Worm (Caenorhabditis elegans) whole organism, L4 larva: Measurements from ENCODE around the gene C08F1.11.

Source experiments
- ZK546.5 ChIP-seq, 2 experiments: sonication (generic microtip); optimal IDR thresholded peaks; 2 replicates each; lab custom pipeline; 2017; ENCODE audit warnings: missing biosample characterization in 2 of 2, missing genetic modification characterization in 2 of 2
- ama-1 ChIP-seq: fragments of 150-350 bp; optimal IDR thresholded peaks from 2 replicates; lab custom pipeline; 2014; ENCODE audit warnings: inconsistent platforms, mixed read lengths
- egl-43 ChIP-seq: fragments of 200-800 bp; sonication (Bioruptor generic); IDR thresholded peaks from 2 replicates; pipeline ENCODE4 v1.3.6; 2022; ENCODE audit warnings: missing genetic modification reagents, missing genetic modification characterization, missing compliant biosample characterization
- lim-7 ChIP-seq: fragments of 200-800 bp; sonication (Bioruptor generic); IDR thresholded peaks from 2 replicates; pipeline ENCODE4 v1.3.6; 2022; ENCODE audit warnings: missing genetic modification characterization, missing compliant biosample characterization
- mdl-1 ChIP-seq, 2 experiments: fragments of 150-350 bp in 1 of 2; sonication (generic microtip) in 1 of 2; optimal IDR thresholded peaks; 2 replicates each; lab custom pipeline; 2014 to 2017; ENCODE audit warnings: missing biosample characterization in 2 of 2, missing genetic modification characterization in 2 of 2
- nhr-42 ChIP-seq: fragments of 200-800 bp; sonication (Bioruptor generic); IDR thresholded peaks from 2 replicates; pipeline ENCODE4 v1.3.6; 2022; ENCODE audit warnings: missing genetic modification characterization, missing compliant biosample characterization
- set-16 ChIP-seq: fragments of 200-800 bp; sonication (Bioruptor generic); IDR thresholded peaks from 2 replicates; pipeline ENCODE4 v1.3.6; 2022; ENCODE audit warnings: missing genetic modification reagents, missing genetic modification characterization, missing compliant biosample characterization
- zip-2 ChIP-seq: fragments of 150-350 bp; optimal IDR thresholded peaks from 2 replicates; lab custom pipeline; 2014; ENCODE audit warnings: missing biosample characterization, missing genetic modification characterization
- ztf-11 ChIP-seq: fragments of 150-350 bp; optimal IDR thresholded peaks from 2 replicates; lab custom pipeline; 2014; ENCODE audit warnings: missing biosample characterization, missing genetic modification characterization

DNA sequence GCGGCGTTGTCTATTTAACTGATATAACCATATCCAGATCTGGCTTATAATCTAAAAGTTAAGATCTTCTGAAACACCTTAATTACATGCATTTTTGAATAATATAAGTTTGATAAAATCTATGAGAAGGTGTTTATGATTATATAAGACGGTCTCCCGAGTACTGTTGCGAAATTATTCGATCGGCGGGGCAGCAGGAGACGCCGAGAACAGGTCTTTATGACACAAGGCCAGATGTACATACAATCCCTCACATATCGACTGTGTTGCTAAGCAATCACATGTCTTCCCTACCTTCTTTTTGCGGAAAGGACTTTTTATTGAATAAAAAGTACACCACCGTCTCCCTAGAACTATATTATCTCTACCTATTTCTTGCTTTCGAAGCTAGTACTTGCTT is 28.1 kb downstream of the C08F1.11 start, which contains the start of gene fbxb-53:
- TF ChIP-seq lim-7 (GFP tag; lab: Robert Waterston, UW) (no peak), set-16 (GFP tag; lab: Robert Waterston, UW) (no peak), nhr-42 (GFP tag; lab: Robert Waterston, UW) (no peak), ZK546.5 (tag; optimal IDR thresholded peaks at IDR 0.05; lab: Kevin White, UChicago) (no peak), egl-43 (GFP tag; lab: Robert Waterston, UW) (no peak), ztf-11 (no peak), ama-1 (lab: Kevin White, UChicago) (no peak), mdl-1 (tag; optimal IDR thresholded peaks at IDR 0.05; lab: Kevin White, UChicago) (no peak), zip-2 (tag; lab: Kevin White, UChicago) (no peak)
